Fruit fly (Drosophila melanogaster) Kc167 (cell line): ENCODE measurements around the gene CG43293.

ENCODE experiments used
- Sin3A ChIP-seq: fragments of >200 bp; optimal IDR thresholded peaks from 2 replicates; lab custom pipeline; 2018; ENCODE audit warnings: missing external identifiers
- h ChIP-seq: fragments of >200 bp; optimal IDR thresholded peaks from 3 replicates; lab custom pipeline; 2018; ENCODE audit warnings: missing external identifiers
- insv ChIP-seq: fragments of >200 bp; optimal IDR thresholded peaks from 3 replicates; lab custom pipeline; 2018; ENCODE audit warnings: missing external identifiers
- psq ChIP-seq: fragments of >200 bp; optimal IDR thresholded peaks from 2 replicates; lab custom pipeline; 2017; ENCODE audit warnings: missing external identifiers
- ttk ChIP-seq: sonication (Bioruptor generic); optimal IDR thresholded peaks from 2 replicates; lab custom pipeline; 2017; ENCODE audit warnings: missing external identifiers

dm6 chr3L:6220187-6220586 lies 35.2 kb downstream of the CG43293 start, which contains the start of gene CG33946:
- TF ChIP-seq Sin3A (lab: Kevin White, UChicago) = no peak
- TF ChIP-seq psq (lab: Kevin White, UChicago) = no peak
- TF ChIP-seq ttk (lab: Kevin White, UChicago) = no peak
- no peak for TF ChIP-seq insv
- TF ChIP-seq h = no peak
